Worm (Caenorhabditis elegans): ENCODE data around the gene R07E3.1.

ce11 chrX:10386408-10386807 is 45.4 kb upstream of the R07E3.1 start, which contains the start of gene dyf-6:
- TF ChIP-seq zip-8 (tag; optimal IDR thresholded peaks at IDR 0.05): no peak
- no peak for TF ChIP-seq ces-1 (GFP tag; optimal IDR thresholded peaks at IDR 0.05)
- no peak for TF ChIP-seq mab-5 (tag; optimal IDR thresholded peaks at IDR 0.05)
- no peak for TF ChIP-seq ceh-43 (GFP tag; optimal IDR thresholded peaks at IDR 0.05)
- no peak for TF ChIP-seq ceh-39 (tag; optimal IDR thresholded peaks at IDR 0.05)
- no peak for TF ChIP-seq snpc-4 (tag; optimal IDR thresholded peaks at IDR 0.05)
- TF ChIP-seq unc-62 (GFP tag; optimal IDR thresholded peaks at IDR 0.05): no peak

Measured in whole organism, mixed stage, embryonic.